Worm (Caenorhabditis elegans) whole organism, dauer: ENCODE results near the gene nlp-34.

Experiments used
- unc-62 ChIP-seq: sonication (generic microtip); optimal IDR thresholded peaks from 2 replicates; lab custom pipeline; 2017; ENCODE audit warnings: missing biosample characterization, missing genetic modification reagents, missing genetic modification characterization

The nlp-34 gene

ce11 chrV:3945053-3945452 is 33.9 kb downstream of the nlp-34 start, which contains the start of gene cyp-35B3:
Gene cyp-35B3 (plus strand): TSS chrV:3945353.
- TF ChIP-seq unc-62 (GFP tag; lab: Kevin White, UChicago): no peak

- TF ChIP-seq unc-62 (GFP tag; lab: Kevin White, UChicago): no peak
Measured at ce11 chrV:3943364-3943763, 35.6 kb downstream of the nlp-34 start.

ce11 chrV:3941860-3942259 is 37.1 kb downstream of the nlp-34 start, which contains the start of gene cyp-35B2:
Gene cyp-35B2 (plus strand): TSS chrV:3942160.
- TF ChIP-seq unc-62 (GFP tag; lab: Kevin White, UChicago): no peak

- no peak for TF ChIP-seq unc-62 (GFP tag; lab: Kevin White, UChicago)
Measured at ce11 chrV:3938789-3939188, 40.1 kb downstream of the nlp-34 start, which contains the start of gene cyp-35B1. Gene cyp-35B1 (plus strand): TSS chrV:3939032.

- TF ChIP-seq unc-62 (GFP tag; lab: Kevin White, UChicago): no peak
Measured at ce11 chrV:3935892-3936478, 42.9 kb downstream of the nlp-34 start, which contains the start of gene cyp-35A5. Gene cyp-35A5 (plus strand): TSS chrV:3936326.

ce11 chrV:3931326-3931725 is 47.6 kb downstream of the nlp-34 start, which contains the start of gene srx-63:
Gene srx-63 (plus strand): TSS chrV:3931626.
- no peak for TF ChIP-seq unc-62 (GFP tag; lab: Kevin White, UChicago)

ce11 chrV:3929099-3929498 is 49.8 kb downstream of the nlp-34 start, which contains the start of gene srx-64:
Gene srx-64 (plus strand): TSS chrV:3929399.
- TF ChIP-seq unc-62 (GFP tag; lab: Kevin White, UChicago): no peak
